Worm (Caenorhabditis elegans): ENCODE results near the gene pxmp-4.

- no peak for TF ChIP-seq snpc-4 (tag; optimal IDR thresholded peaks at IDR 0.05)
- no peak for TF ChIP-seq ztf-11 (tag; optimal IDR thresholded peaks at IDR 0.05)
Measured at ce11 chrIV:379605-380004, 42.6 kb upstream of the pxmp-4 start.

Data from whole organism, mixed stage, embryonic.